Worm (Caenorhabditis elegans): ENCODE results near the gene E04F6.6.

- TF ChIP-seq rnt-1 (tag; optimal IDR thresholded peaks at IDR 0.05): no peak
- peak; percentile 83 for TF ChIP-seq elt-2 (tag; optimal IDR thresholded peaks at IDR 0.05)
- no peak for TF ChIP-seq nhr-76 (tag; optimal IDR thresholded peaks at IDR 0.05)
- no peak for TF ChIP-seq fos-1 (tag; optimal IDR thresholded peaks at IDR 0.05)
- no peak for TF ChIP-seq ztf-11 (tag; optimal IDR thresholded peaks at IDR 0.05)
Observed at ce11 chrII:7157415-7157814, 42.0 kb downstream of the E04F6.6 start.
